Fruit fly (Drosophila melanogaster) whole organism, adult: ENCODE measurements around the gene LeuRS.

Source experiments
- CG11617 ChIP-seq: fragments of 200-800 bp; sonication (Bioruptor generic); optimal IDR thresholded peaks from 2 replicates; lab custom pipeline; 2017; ENCODE audit warnings: mild to moderate bottlenecking, missing biosample characterization, missing genetic modification reagents, missing genetic modification characterization
- CG12768 ChIP-seq: fragments of 200-800 bp; sonication (Bioruptor generic); optimal IDR thresholded peaks from 2 replicates; lab custom pipeline; 2017; ENCODE audit warnings: missing biosample characterization, missing genetic modification characterization, mild to moderate bottlenecking, moderate library complexity, missing genetic modification reagents
- CG14711 ChIP-seq: fragments of 200-800 bp; sonication (Bioruptor generic); optimal IDR thresholded peaks from 2 replicates; lab custom pipeline; 2018; ENCODE audit warnings: missing biosample characterization, mild to moderate bottlenecking, missing genetic modification characterization, moderate library complexity
- CG1620 ChIP-seq: fragments of 200-800 bp; sonication (Bioruptor generic); optimal IDR thresholded peaks from 2 replicates; lab custom pipeline; 2016; ENCODE audit warnings: missing biosample characterization, missing genetic modification characterization
- CG33017 ChIP-seq: fragments of 200-800 bp; sonication (Bioruptor generic); optimal IDR thresholded peaks from 2 replicates; lab custom pipeline; 2018; ENCODE audit warnings: missing biosample characterization, mild to moderate bottlenecking, missing genetic modification characterization, moderate library complexity
- CG5204 ChIP-seq: fragments of 200-800 bp; sonication (Bioruptor generic); optimal IDR thresholded peaks from 2 replicates; lab custom pipeline; 2016; ENCODE audit warnings: missing biosample characterization, missing genetic modification characterization
- CG7045 ChIP-seq: fragments of 200-800 bp; sonication (Bioruptor generic); optimal IDR thresholded peaks from 2 replicates; lab custom pipeline; 2017; ENCODE audit warnings: missing biosample characterization, mild to moderate bottlenecking, missing genetic modification characterization
- CG7101 ChIP-seq: fragments of 200-800 bp; sonication (Bioruptor generic); optimal IDR thresholded peaks from 2 replicates; lab custom pipeline; 2018; ENCODE audit warnings: missing biosample characterization, mild to moderate bottlenecking, missing genetic modification characterization, moderate library complexity
- Clk ChIP-seq: fragments of 200-800 bp; sonication (Bioruptor generic); optimal IDR thresholded peaks from 2 replicates; lab custom pipeline; 2017; ENCODE audit warnings: missing biosample characterization, missing genetic modification characterization
- Crg-1 ChIP-seq: fragments of 200-800 bp; sonication (Bioruptor generic); optimal IDR thresholded peaks from 2 replicates; lab custom pipeline; 2016; ENCODE audit warnings: missing biosample characterization, missing genetic modification characterization
- Hr96 ChIP-seq: fragments of 200-800 bp; sonication (Bioruptor generic); optimal IDR thresholded peaks from 2 replicates; lab custom pipeline; 2016; ENCODE audit warnings: missing biosample characterization, missing genetic modification characterization
- Mnt ChIP-seq: fragments of 200-800 bp; sonication (Bioruptor generic); optimal IDR thresholded peaks from 2 replicates; lab custom pipeline; 2016; ENCODE audit warnings: missing biosample characterization, mild to moderate bottlenecking, missing genetic modification characterization
- bab1 ChIP-seq: fragments of 200-800 bp; sonication (Bioruptor generic); optimal IDR thresholded peaks from 3 replicates; lab custom pipeline; 2019; ENCODE audit warnings: missing biosample characterization, mild to moderate bottlenecking, missing genetic modification characterization, moderate library complexity
- cic ChIP-seq: fragments of 200-800 bp; sonication (Bioruptor generic); optimal IDR thresholded peaks from 2 replicates; lab custom pipeline; 2017; ENCODE audit warnings: missing biosample characterization, mild to moderate bottlenecking, missing genetic modification characterization, moderate library complexity
- cnc ChIP-seq, 2 experiments: fragments of >200 bp; optimal IDR thresholded peaks; 2 replicates each; lab custom pipeline; 2017
- kay ChIP-seq: fragments of 200-800 bp; sonication (Bioruptor generic); peaks from one replicate; lab custom pipeline; 2016; ENCODE audit warnings: missing biosample characterization, missing genetic modification characterization, borderline replicate concordance
- ovo ChIP-seq: fragments of 200-800 bp; sonication (Bioruptor generic); optimal IDR thresholded peaks from 2 replicates; lab custom pipeline; 2016; ENCODE audit warnings: missing biosample characterization, missing genetic modification characterization
- pad ChIP-seq: fragments of 200-800 bp; sonication (Bioruptor generic); optimal IDR thresholded peaks from 3 replicates; lab custom pipeline; 2017; ENCODE audit warnings: missing biosample characterization, missing genetic modification characterization, mild to moderate bottlenecking, moderate library complexity, missing genetic modification reagents
- tj ChIP-seq: fragments of 200-800 bp; sonication (Bioruptor generic); optimal IDR thresholded peaks from 3 replicates; lab custom pipeline; 2017; ENCODE audit warnings: missing biosample characterization, mild to moderate bottlenecking, missing genetic modification characterization, moderate library complexity
- toe ChIP-seq: fragments of 200-800 bp; sonication (Bioruptor generic); optimal IDR thresholded peaks from 2 replicates; lab custom pipeline; 2016; ENCODE audit warnings: missing biosample characterization, missing genetic modification characterization

LeuRS gene

dm6 chr2L:3483672-3484071 is 30.8 kb downstream of the LeuRS start:
- TF ChIP-seq CG14711 (tag; lab: Kevin White, UChicago) (no peak), CG7045 (no peak), pad (GFP tag; lab: Kevin White, UChicago) (no peak)

- no peak for TF ChIP-seq CG33017 (tag; lab: Kevin White, UChicago)
- peak; percentile 40 for TF ChIP-seq CG7045
These were observed 31.7 kb downstream of the LeuRS start for dm6 chr2L:3482712-3483111.

dm6 chr2L:3482037-3482436 is 32.4 kb downstream of the LeuRS start:
- TF ChIP-seq CG33017 (tag; lab: Kevin White, UChicago) (no peak), Crg-1 (GFP tag; lab: Kevin White, UChicago) (no peak), CG7045 (no peak), kay (GFP tag; lab: Kevin White, UChicago) (no peak), CG5204 (GFP tag; lab: Kevin White, UChicago) (no peak), cic (no peak), CG14711 (tag; lab: Kevin White, UChicago) (no peak), Mnt (no peak), CG1620 (GFP tag; lab: Kevin White, UChicago) (no peak), ovo (no peak), Hr96 (GFP tag; lab: Kevin White, UChicago) (no peak), tj (no peak)

- TF ChIP-seq kay (GFP tag; lab: Kevin White, UChicago) (peak; percentile 31), pad (GFP tag; lab: Kevin White, UChicago) (no peak), CG12768 (GFP tag; lab: Kevin White, UChicago) (peak; percentile 10), CG7045 (no peak), tj (peak; percentile 38), Hr96 (GFP tag; lab: Kevin White, UChicago) (no peak)
These were observed 34.0 kb downstream of the LeuRS start for dm6 chr2L:3480443-3480839.

dm6 chr2L:3479697-3480442 is 34.6 kb downstream of the LeuRS start:
- TF ChIP-seq cic, result no peak
- no peak for TF ChIP-seq bab1 (GFP tag; lab: Kevin White, UChicago)
- TF ChIP-seq CG5204 (GFP tag; lab: Kevin White, UChicago), result no peak
- no peak for TF ChIP-seq ovo
- TF ChIP-seq CG7101, result no peak
- no peak for TF ChIP-seq Hr96 (GFP tag; lab: Kevin White, UChicago)
- no peak for TF ChIP-seq CG11617 (GFP tag; lab: Kevin White, UChicago)
- TF ChIP-seq kay (GFP tag; lab: Kevin White, UChicago), result no peak
- no peak for TF ChIP-seq pad (GFP tag; lab: Kevin White, UChicago)
- no peak for TF ChIP-seq toe
- peak; percentile 8 for TF ChIP-seq Clk (GFP tag; lab: Kevin White, UChicago)
- TF ChIP-seq Crg-1 (GFP tag; lab: Kevin White, UChicago), result no peak
- TF ChIP-seq CG12768 (GFP tag; lab: Kevin White, UChicago), result no peak
- TF ChIP-seq cnc (optimal IDR thresholded peaks at IDR 0.05; lab: Kevin White, UChicago), result no peak
- no peak for TF ChIP-seq CG14711 (tag; lab: Kevin White, UChicago)
- no peak for TF ChIP-seq CG7045
- TF ChIP-seq Mnt, result peak; percentile 82
- TF ChIP-seq CG33017 (tag; lab: Kevin White, UChicago), result no peak
- TF ChIP-seq CG1620 (GFP tag; lab: Kevin White, UChicago), result no peak
- peak; percentile 94 for TF ChIP-seq tj

dm6 chr2L:3478034-3478880 is 36.2 kb downstream of the LeuRS start, which contains the start of gene Thor:
Thor (plus strand) TSS chr2L:3478434.
- TF ChIP-seq pad (GFP tag; lab: Kevin White, UChicago), result peak; percentile 87
- TF ChIP-seq CG12768 (GFP tag; lab: Kevin White, UChicago), result peak; percentile 87
- TF ChIP-seq cic, result peak; percentile 96
- peak; percentile 65 for TF ChIP-seq CG1620 (GFP tag; lab: Kevin White, UChicago)
- TF ChIP-seq cnc (optimal IDR thresholded peaks at IDR 0.05; lab: Kevin White, UChicago), result peak in 1 of 2 experiments; percentile 55
- TF ChIP-seq CG11617 (GFP tag; lab: Kevin White, UChicago), result peak; percentile 75
- TF ChIP-seq ovo, result peak; percentile 82
- TF ChIP-seq kay (GFP tag; lab: Kevin White, UChicago), result peak; percentile 99
- peak; percentile 59 for TF ChIP-seq CG5204 (GFP tag; lab: Kevin White, UChicago)
- TF ChIP-seq bab1 (GFP tag; lab: Kevin White, UChicago), result peak; percentile 73
- peak; percentile 81 for TF ChIP-seq CG7045
- TF ChIP-seq toe, result peak; percentile 57
- peak; percentile 79 for TF ChIP-seq Clk (GFP tag; lab: Kevin White, UChicago)
- TF ChIP-seq Mnt, result peak; percentile 87
- peak; percentile 37 for TF ChIP-seq CG14711 (tag; lab: Kevin White, UChicago)
- TF ChIP-seq CG7101, result peak; percentile 68
- peak; percentile 82 for TF ChIP-seq Hr96 (GFP tag; lab: Kevin White, UChicago)
- peak; percentile 84 for TF ChIP-seq CG33017 (tag; lab: Kevin White, UChicago)
- peak; percentile 83 for TF ChIP-seq tj
- peak; percentile 83 for TF ChIP-seq Crg-1 (GFP tag; lab: Kevin White, UChicago)
